Fruit fly (Drosophila melanogaster): ENCODE data around the gene CG11638.

DNA sequence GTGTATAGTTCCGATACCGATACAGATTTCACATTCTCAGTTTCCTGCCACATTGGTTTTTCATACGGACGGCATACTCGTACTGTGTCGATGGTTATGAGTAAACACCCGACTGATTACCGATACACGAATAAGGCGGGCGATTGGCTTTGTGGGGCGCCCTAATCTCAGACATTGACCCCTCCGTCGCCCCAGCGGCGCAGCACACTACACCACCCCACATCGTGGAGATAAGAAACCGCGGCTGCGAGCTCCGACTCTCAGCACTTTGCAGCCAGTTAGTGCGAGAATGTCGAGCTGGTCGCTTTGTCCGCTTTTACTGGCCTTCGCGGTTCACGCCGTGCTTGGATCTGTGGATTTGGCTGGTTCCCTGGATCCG is 24.7 kb upstream of the CG11638 start, which contains the start of gene CG14629:
- TF ChIP-seq usp (GFP tag; optimal IDR thresholded peaks at IDR 0.05) (no peak), psq (optimal IDR thresholded peaks at IDR 0.05) (no peak)

All from whole organism.